Fruit fly (Drosophila melanogaster) whole organism, pupa: ENCODE measurements around the gene skd.
A peak's percentile ranks its signal among the peaks of the same experiment; 100 is the strongest.

Experiments
- CG10348 ChIP-seq: fragments of 200-800 bp; sonication (Bioruptor generic); IDR thresholded peaks from 2 replicates; pipeline ENCODE4 v1.3.6; 2022; ENCODE audit warnings: missing biosample characterization, missing genetic modification characterization
- CG12605 ChIP-seq: fragments of 200-800 bp; sonication (Bioruptor generic); IDR thresholded peaks from 2 replicates; pipeline ENCODE4 v1.3.6; 2022; ENCODE audit warnings: missing biosample characterization, missing genetic modification characterization
- CG13204 ChIP-seq: fragments of 200-800 bp; sonication (Bioruptor generic); optimal IDR thresholded peaks from 2 replicates; lab custom pipeline; 2018; ENCODE audit warnings: missing biosample characterization, mild to moderate bottlenecking, missing genetic modification characterization, moderate library complexity
- CG14655 ChIP-seq: fragments of 200-800 bp; sonication (Bioruptor generic); optimal IDR thresholded peaks from 3 replicates; lab custom pipeline; 2017; ENCODE audit warnings: mild to moderate bottlenecking, missing biosample characterization, missing genetic modification reagents, missing genetic modification characterization
- CG15710 ChIP-seq: fragments of 200-800 bp; sonication (Bioruptor generic); optimal IDR thresholded peaks from 2 replicates; lab custom pipeline; 2018; ENCODE audit warnings: missing biosample characterization, mild to moderate bottlenecking, missing genetic modification characterization, moderate library complexity
- CG17806 ChIP-seq: fragments of 200-800 bp; sonication (Bioruptor generic); optimal IDR thresholded peaks from 2 replicates; lab custom pipeline; 2018; ENCODE audit warnings: missing biosample characterization, mild to moderate bottlenecking, missing genetic modification characterization, moderate library complexity
- CG32121 ChIP-seq: fragments of 200-800 bp; sonication (Bioruptor generic); IDR thresholded peaks from 2 replicates; pipeline ENCODE4 v1.3.6; 2022; ENCODE audit warnings: missing biosample characterization, missing genetic modification characterization
- CG34367 ChIP-seq: fragments of 200-800 bp; sonication (Bioruptor generic); optimal IDR thresholded peaks from 2 replicates; lab custom pipeline; 2018; ENCODE audit warnings: missing biosample characterization, mild to moderate bottlenecking, missing genetic modification characterization
- CG4496 ChIP-seq: fragments of 200-800 bp; sonication (Bioruptor generic); IDR thresholded peaks from 3 replicates; pipeline ENCODE4 v1.3.6; 2022; ENCODE audit warnings: missing biosample characterization, missing genetic modification characterization
- CG8159 ChIP-seq: fragments of 200-800 bp; sonication (Bioruptor generic); optimal IDR thresholded peaks from 3 replicates; lab custom pipeline; 2018; ENCODE audit warnings: missing biosample characterization, mild to moderate bottlenecking, missing genetic modification characterization, moderate library complexity
- CG8301 ChIP-seq: fragments of 200-800 bp; sonication (Bioruptor generic); optimal IDR thresholded peaks from 2 replicates; lab custom pipeline; 2018; ENCODE audit warnings: missing biosample characterization, mild to moderate bottlenecking, missing genetic modification characterization
- CG9948 ChIP-seq: fragments of 200-800 bp; sonication (Bioruptor generic); optimal IDR thresholded peaks from 2 replicates; lab custom pipeline; 2018; ENCODE audit warnings: missing biosample characterization, mild to moderate bottlenecking, missing genetic modification characterization, moderate library complexity
- D1 ChIP-seq: fragments of 200-800 bp; sonication (Bioruptor generic); optimal IDR thresholded peaks from 2 replicates; lab custom pipeline; 2018; ENCODE audit warnings: missing biosample characterization, mild to moderate bottlenecking, missing genetic modification characterization, moderate library complexity
- EcR ChIP-seq: fragments of 200-800 bp; sonication (Bioruptor generic); optimal IDR thresholded peaks from 3 replicates; lab custom pipeline; 2019; ENCODE audit warnings: missing biosample characterization, missing genetic modification characterization, mild to moderate bottlenecking, moderate library complexity, missing genetic modification reagents
- Ets98B ChIP-seq: fragments of 200-800 bp; sonication (Bioruptor generic); IDR thresholded peaks from 2 replicates; pipeline ENCODE4 v1.3.6; 2022; ENCODE audit warnings: missing biosample characterization, missing genetic modification characterization
- Pif1A ChIP-seq: fragments of 200-800 bp; sonication (Bioruptor generic); optimal IDR thresholded peaks from 3 replicates; lab custom pipeline; 2016; ENCODE audit warnings: missing biosample characterization, missing genetic modification characterization
- Pif1B ChIP-seq: fragments of 200-800 bp; sonication (Bioruptor generic); optimal IDR thresholded peaks from 3 replicates; lab custom pipeline; 2016; ENCODE audit warnings: missing biosample characterization, missing genetic modification characterization
- Snoo ChIP-seq: fragments of 200-800 bp; sonication (Bioruptor generic); optimal IDR thresholded peaks from 3 replicates; lab custom pipeline; 2017; ENCODE audit warnings: missing biosample characterization, mild to moderate bottlenecking, missing genetic modification characterization, inconsistent platforms
- fd96Ca ChIP-seq: fragments of 200-800 bp; sonication (Bioruptor generic); IDR thresholded peaks from 3 replicates; pipeline ENCODE4 v1.3.6; 2022; ENCODE audit warnings: missing biosample characterization, missing genetic modification characterization
- gl ChIP-seq: fragments of 200-800 bp; sonication (Bioruptor generic); optimal IDR thresholded peaks from 2 replicates; lab custom pipeline; 2018; ENCODE audit warnings: missing biosample characterization, mild to moderate bottlenecking, missing genetic modification characterization
- rn ChIP-seq: fragments of 200-800 bp; sonication (Bioruptor generic); IDR thresholded peaks from 2 replicates; pipeline ENCODE4 v1.3.6; 2022; ENCODE audit warnings: missing biosample characterization, missing genetic modification characterization

skd gene

dm6 chr3L:21046107-21046708 lies 19.0 kb upstream of the skd start:
- peak; percentile 61 for TF ChIP-seq CG14655 (GFP tag; lab: Kevin White, UChicago)
- peak; percentile 54 for TF ChIP-seq CG8301 (tag; lab: Kevin White, UChicago)
- TF ChIP-seq CG34367 (tag; lab: Kevin White, UChicago): peak; percentile 12
- peak; percentile 42; the same call in 1 of the 3 replicates for TF ChIP-seq fd96Ca (GFP tag; lab: Robert Waterston, UW)
- TF ChIP-seq Snoo (tag; lab: Kevin White, UChicago): no peak
- TF ChIP-seq rn (GFP tag; lab: Robert Waterston, UW): 0 out of 2 replicates have a peak, but pooled peaks have one; percentile 9
- TF ChIP-seq Pif1A (GFP tag; lab: Kevin White, UChicago): peak; percentile 48
- TF ChIP-seq CG10348 (GFP tag; lab: Robert Waterston, UW): no peak
- no peak for TF ChIP-seq CG4496 (GFP tag; lab: Robert Waterston, UW)
- peak; percentile 16 for TF ChIP-seq CG15710 (tag; lab: Kevin White, UChicago)
- TF ChIP-seq CG9948 (tag; lab: Kevin White, UChicago): peak; percentile 30
- peak; percentile 27; the same call in 1 of the 2 replicates for TF ChIP-seq Ets98B (GFP tag; lab: Robert Waterston, UW)
- peak; percentile 19 for TF ChIP-seq CG8159 (tag; lab: Kevin White, UChicago)
- TF ChIP-seq gl (tag; lab: Kevin White, UChicago): no peak
- TF ChIP-seq CG32121: no peak
- TF ChIP-seq CG12605 (GFP tag; lab: Robert Waterston, UW): 0 out of 2 replicates have a peak, but pooled peaks have one; percentile 21
- TF ChIP-seq CG17806 (tag; lab: Kevin White, UChicago): peak; percentile 32

dm6 chr3L:21044721-21045120 lies 17.5 kb upstream of the skd start:
- TF ChIP-seq CG14655 (GFP tag; lab: Kevin White, UChicago) (peak; percentile 6), CG10348 (GFP tag; lab: Robert Waterston, UW) (no peak), CG9948 (tag; lab: Kevin White, UChicago) (peak; percentile 15)

dm6 chr3L:21043894-21044682 lies 16.9 kb upstream of the skd start:
- TF ChIP-seq CG17806 (tag; lab: Kevin White, UChicago) (peak; percentile 46), EcR (GFP tag; lab: Kevin White, UChicago) (no peak), CG13204 (no peak), CG4496 (GFP tag; lab: Robert Waterston, UW) (peak; percentile 47; the same call in 1 of the 3 replicates), CG32121 (no peak), CG8301 (tag; lab: Kevin White, UChicago) (peak; percentile 32), CG9948 (tag; lab: Kevin White, UChicago) (peak; percentile 59), CG14655 (GFP tag; lab: Kevin White, UChicago) (peak; percentile 58), Pif1B (GFP tag; lab: Kevin White, UChicago) (no peak), CG34367 (tag; lab: Kevin White, UChicago) (peak; percentile 45), D1 (tag; lab: Kevin White, UChicago) (no peak), rn (GFP tag; lab: Robert Waterston, UW) (no peak), Ets98B (GFP tag; lab: Robert Waterston, UW) (no peak), gl (tag; lab: Kevin White, UChicago) (no peak), CG12605 (GFP tag; lab: Robert Waterston, UW) (no peak), fd96Ca (GFP tag; lab: Robert Waterston, UW) (0 out of 3 replicates have a peak, but pooled peaks have one; percentile 25), Snoo (tag; lab: Kevin White, UChicago) (no peak), CG8159 (tag; lab: Kevin White, UChicago) (peak; percentile 71), Pif1A (GFP tag; lab: Kevin White, UChicago) (peak; percentile 29), CG15710 (tag; lab: Kevin White, UChicago) (peak; percentile 65), CG10348 (GFP tag; lab: Robert Waterston, UW) (no peak)

dm6 chr3L:21043435-21043834 lies 16.2 kb upstream of the skd start:
- TF ChIP-seq CG14655 (GFP tag; lab: Kevin White, UChicago): no peak
- TF ChIP-seq CG8159 (tag; lab: Kevin White, UChicago): no peak
- TF ChIP-seq CG12605 (GFP tag; lab: Robert Waterston, UW): no peak
- no peak for TF ChIP-seq CG8301 (tag; lab: Kevin White, UChicago)
- TF ChIP-seq fd96Ca (GFP tag; lab: Robert Waterston, UW): no peak
- TF ChIP-seq Snoo (tag; lab: Kevin White, UChicago): no peak
- TF ChIP-seq Pif1B (GFP tag; lab: Kevin White, UChicago): no peak
- TF ChIP-seq CG10348 (GFP tag; lab: Robert Waterston, UW): no peak
- TF ChIP-seq CG34367 (tag; lab: Kevin White, UChicago): no peak
- no peak for TF ChIP-seq CG17806 (tag; lab: Kevin White, UChicago)
- TF ChIP-seq CG13204: no peak
- no peak for TF ChIP-seq CG4496 (GFP tag; lab: Robert Waterston, UW)
- TF ChIP-seq CG15710 (tag; lab: Kevin White, UChicago): no peak
- no peak for TF ChIP-seq Pif1A (GFP tag; lab: Kevin White, UChicago)
- TF ChIP-seq CG9948 (tag; lab: Kevin White, UChicago): no peak
- TF ChIP-seq rn (GFP tag; lab: Robert Waterston, UW): no peak
